Worm (Caenorhabditis elegans) whole organism, L4/young adult: ENCODE data around the gene srh-62.

ENCODE experiments used
- W03F9.2 ChIP-seq: fragments of 150-350 bp; optimal IDR thresholded peaks from 2 replicates; lab custom pipeline; 2014; ENCODE audit warnings: missing biosample characterization, missing genetic modification characterization
- dao-5 ChIP-seq: sonication (generic microtip); optimal IDR thresholded peaks from 2 replicates; lab custom pipeline; 2016; ENCODE audit warnings: missing genotype, missing genetic modification characterization, moderate library complexity, missing compliant biosample characterization
- him-1 ChIP-seq: sonication (generic microtip); optimal IDR thresholded peaks from 2 replicates; lab custom pipeline; 2016; ENCODE audit warnings: missing genotype, missing genetic modification reagents, missing genetic modification characterization, missing compliant biosample characterization

The srh-62 gene

DNA sequence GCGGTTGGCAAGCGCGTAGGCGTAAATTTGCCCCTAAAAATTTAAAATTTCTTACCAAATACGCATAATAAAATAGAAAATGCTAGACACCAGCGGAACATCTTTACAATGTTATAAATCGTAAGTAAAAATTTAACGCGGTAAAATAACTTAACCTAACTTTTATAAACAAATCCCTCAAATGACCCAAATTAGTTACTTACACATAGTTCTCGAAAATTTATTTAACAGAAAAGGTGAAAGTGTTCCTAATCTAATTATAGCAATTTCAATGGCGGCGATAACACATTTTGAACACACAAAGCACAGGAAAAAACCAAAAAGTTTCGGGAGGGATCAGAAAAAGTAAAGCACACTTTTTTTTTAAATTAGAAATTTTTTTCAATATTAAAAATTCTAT is 22.7 kb downstream of the srh-62 start, which contains the start of gene mltn-8:
TSS of gene mltn-8 (minus strand) at position 101 of the 400 bp plus-strand sequence.
- TF ChIP-seq dao-5 (tag; lab: Kevin White, UChicago) (no peak), him-1 (tag; lab: Kevin White, UChicago) (no peak), W03F9.2 (tag; lab: Kevin White, UChicago) (no peak)

ce11 chrV:378231-378630 is 24.7 kb downstream of the srh-62 start:
- TF ChIP-seq dao-5 (tag; lab: Kevin White, UChicago) (no peak), W03F9.2 (tag; lab: Kevin White, UChicago) (no peak), him-1 (tag; lab: Kevin White, UChicago) (no peak)

ce11 chrV:376790-377189 is 26.1 kb downstream of the srh-62 start:
- no peak for TF ChIP-seq W03F9.2 (tag; lab: Kevin White, UChicago)
- TF ChIP-seq dao-5 (tag; lab: Kevin White, UChicago) = no peak
- no peak for TF ChIP-seq him-1 (tag; lab: Kevin White, UChicago)

DNA sequence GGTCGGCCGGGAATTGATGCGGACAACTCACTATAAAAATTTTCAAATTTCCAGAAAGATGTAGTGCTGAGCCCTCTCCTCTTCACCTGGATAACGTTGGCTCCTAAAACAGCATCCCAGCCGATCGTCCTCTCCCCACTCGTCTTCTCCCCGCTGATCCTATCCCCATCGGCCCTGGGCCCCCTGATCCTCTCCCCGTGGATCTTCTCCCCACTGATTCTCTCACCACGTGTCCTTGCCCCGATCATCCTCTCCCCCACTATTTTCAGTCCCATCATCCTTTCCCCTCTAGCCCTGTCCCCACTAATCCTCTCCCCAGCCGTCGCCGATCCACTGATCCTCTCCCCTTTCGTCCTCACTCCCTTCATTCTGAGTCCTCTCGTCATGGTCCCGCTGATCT is 29.7 kb downstream of the srh-62 start:
- no peak for TF ChIP-seq him-1 (tag; lab: Kevin White, UChicago)
- no peak for TF ChIP-seq W03F9.2 (tag; lab: Kevin White, UChicago)
- no peak for TF ChIP-seq dao-5 (tag; lab: Kevin White, UChicago)

DNA sequence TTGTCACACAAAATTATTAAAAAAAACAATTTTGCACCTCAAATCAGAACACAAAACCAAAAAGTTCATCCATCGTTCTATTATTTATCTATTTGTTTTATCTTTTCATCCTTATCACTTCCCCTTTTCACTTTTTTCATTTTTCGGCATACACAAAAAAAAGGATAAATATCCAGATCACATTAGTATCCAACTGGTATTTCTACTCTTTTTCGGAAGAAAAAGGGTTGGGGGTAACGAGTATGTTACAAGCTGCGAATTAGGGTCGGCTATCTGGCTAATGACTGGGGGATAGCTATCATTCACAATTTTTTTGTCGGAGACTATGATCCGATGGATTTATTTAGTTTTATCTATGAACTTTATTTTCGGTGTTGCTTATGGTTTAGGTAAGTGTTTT is 32.9 kb downstream of the srh-62 start, which contains the start of gene mltn-7:
TSS of gene mltn-7 (plus strand) at position 301 of the 400 bp plus-strand sequence.
- TF ChIP-seq him-1 (tag; lab: Kevin White, UChicago) = no peak

DNA sequence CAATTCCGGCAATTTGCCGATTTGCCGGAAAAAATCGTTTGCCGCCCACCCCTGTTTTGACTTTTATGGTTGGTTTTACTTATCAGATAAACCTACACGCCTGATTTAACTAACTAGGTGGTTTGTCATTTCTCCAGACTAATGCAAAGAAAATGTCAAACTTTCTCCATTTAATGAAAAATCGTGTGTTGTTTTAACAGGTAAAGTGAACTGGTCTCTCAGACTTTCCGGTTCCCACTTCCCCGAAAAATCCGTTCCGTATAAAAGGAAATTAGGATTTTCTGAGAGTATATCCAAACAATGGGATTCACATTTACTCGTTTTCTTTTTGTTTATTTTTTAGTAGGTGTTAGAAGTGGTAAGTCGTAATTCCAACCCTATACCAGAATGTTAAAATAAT is 38.3 kb downstream of the srh-62 start, which contains the start of gene mltn-6:
TSS of gene mltn-6 (plus strand) at position 301 of the 400 bp plus-strand sequence.
- TF ChIP-seq him-1 (tag; lab: Kevin White, UChicago) (no peak), dao-5 (tag; lab: Kevin White, UChicago) (no peak), W03F9.2 (tag; lab: Kevin White, UChicago) (no peak)

DNA sequence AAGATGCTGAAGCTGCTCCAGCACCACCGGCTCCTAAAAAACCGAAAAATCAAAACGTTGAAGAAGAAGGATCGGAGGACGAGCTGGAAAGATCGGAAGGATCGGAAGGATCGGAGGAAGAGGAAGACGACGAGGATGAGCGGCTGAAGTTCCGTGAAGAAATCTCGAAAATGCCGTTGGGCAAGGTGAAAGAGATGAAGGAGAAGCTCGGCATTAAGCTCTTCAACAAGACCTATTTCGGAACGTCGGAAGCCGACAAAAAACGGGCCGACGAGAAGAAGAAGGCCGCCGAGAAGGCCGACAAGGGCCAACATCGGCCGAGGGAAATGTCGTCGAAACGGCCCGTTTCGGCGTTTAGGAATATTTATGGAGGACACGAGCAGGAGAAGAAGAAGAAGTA is 41.6 kb downstream of the srh-62 start:
- no peak for TF ChIP-seq him-1 (tag; lab: Kevin White, UChicago)

ce11 chrV:360068-360467 is 42.9 kb downstream of the srh-62 start:
- no peak for TF ChIP-seq him-1 (tag; lab: Kevin White, UChicago)
- no peak for TF ChIP-seq dao-5 (tag; lab: Kevin White, UChicago)

DNA sequence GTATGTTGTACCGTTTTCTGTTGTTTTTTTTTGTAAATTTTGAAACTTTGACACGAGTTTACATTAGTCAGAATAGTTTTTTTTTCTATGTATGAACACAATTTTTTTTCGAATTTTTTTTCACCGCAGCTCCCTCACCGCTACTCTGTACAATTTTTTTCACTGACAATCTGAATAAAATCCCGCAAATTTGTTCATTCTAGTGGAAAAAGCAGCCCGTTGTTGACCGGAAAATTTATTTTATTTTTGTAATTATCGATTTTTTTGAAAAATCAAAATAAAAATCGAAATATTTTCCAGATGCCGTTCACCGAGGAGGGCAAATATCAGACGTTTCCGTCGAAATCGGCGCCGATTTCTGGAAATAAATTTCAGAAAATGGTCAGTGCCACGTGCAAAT is 43.5 kb downstream of the srh-62 start, which contains the start of gene T22H9.1:
TSS of gene T22H9.1 (plus strand) at position 301 of the 400 bp plus-strand sequence.
- TF ChIP-seq him-1 (tag; lab: Kevin White, UChicago) (no peak), W03F9.2 (tag; lab: Kevin White, UChicago) (no peak), dao-5 (tag; lab: Kevin White, UChicago) (no peak)

DNA sequence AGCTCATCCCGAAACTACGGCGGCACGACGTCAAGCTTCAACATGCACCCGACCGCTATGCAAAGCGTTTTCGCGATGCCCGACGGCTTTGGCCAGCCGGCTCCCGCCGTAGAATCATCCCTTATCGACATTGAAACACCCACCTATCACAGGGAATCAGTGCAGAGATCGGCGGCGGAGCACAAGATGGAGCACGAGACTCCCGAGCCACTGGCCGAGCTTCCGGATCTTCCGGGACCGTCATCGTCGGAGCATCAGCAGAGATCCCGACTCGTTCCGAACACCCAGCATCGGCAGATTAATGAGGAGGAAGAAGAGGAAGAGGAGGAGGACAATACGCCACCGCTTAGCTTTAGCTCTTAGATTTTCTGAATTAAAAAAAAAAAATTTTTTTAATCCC is 44.5 kb downstream of the srh-62 start:
- TF ChIP-seq W03F9.2 (tag; lab: Kevin White, UChicago) (no peak), him-1 (tag; lab: Kevin White, UChicago) (no peak), dao-5 (tag; lab: Kevin White, UChicago) (no peak)

DNA sequence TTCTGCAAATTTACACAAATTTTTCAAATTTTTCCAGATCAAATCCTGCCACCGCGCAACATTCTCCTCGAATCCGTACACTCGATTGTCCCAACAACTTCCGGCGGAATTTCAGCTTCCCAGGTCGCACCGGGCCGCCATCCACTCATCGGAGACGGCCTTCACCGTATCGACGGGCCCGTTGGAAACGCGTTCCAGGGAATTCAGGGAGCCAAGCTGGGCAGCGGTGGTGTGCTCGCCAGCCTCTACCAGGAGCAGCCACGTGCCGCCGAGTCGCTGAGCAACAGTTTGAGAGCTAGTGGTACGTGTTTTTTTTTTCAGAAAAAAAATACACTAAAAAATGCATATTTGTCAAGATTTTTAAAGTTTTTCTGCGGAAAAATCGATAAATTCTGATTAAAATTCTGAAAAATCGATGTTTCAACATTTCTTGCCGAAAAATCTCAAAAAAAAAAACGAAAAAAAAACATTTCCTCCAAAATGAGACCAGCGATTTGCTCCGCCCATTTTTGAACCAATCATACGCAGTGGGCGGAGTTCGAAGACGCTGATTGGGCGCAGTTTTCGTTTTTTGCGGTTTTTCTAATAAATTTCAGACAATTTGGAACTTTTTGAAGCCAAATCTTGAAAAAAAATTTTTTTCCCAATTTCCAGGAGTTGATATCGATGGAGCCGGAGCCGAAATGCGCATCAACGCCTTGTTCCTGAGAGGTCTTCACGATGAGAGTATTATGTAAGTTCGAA is 45.8 kb downstream of the srh-62 start:
- no peak for TF ChIP-seq him-1 (tag; lab: Kevin White, UChicago)
- TF ChIP-seq W03F9.2 (tag; lab: Kevin White, UChicago) = no peak
- TF ChIP-seq dao-5 (tag; lab: Kevin White, UChicago) = no peak

- TF ChIP-seq him-1 (tag; lab: Kevin White, UChicago) (no peak), dao-5 (tag; lab: Kevin White, UChicago) (no peak), W03F9.2 (tag; lab: Kevin White, UChicago) (no peak)
These were observed 51.1 kb downstream of the srh-62 start for ce11 chrV:351787-352186.
